Worm (Caenorhabditis elegans) whole organism, young adult: ENCODE measurements around the gene sup-26.

Source experiments
- ceh-40 ChIP-seq: fragments of 200-800 bp; sonication (Bioruptor generic); IDR thresholded peaks from 2 replicates; pipeline ENCODE4 v1.3.6; 2022; ENCODE audit warnings: missing genetic modification characterization, missing compliant biosample characterization
- die-1 ChIP-seq: sonication (generic microtip); optimal IDR thresholded peaks from 2 replicates; lab custom pipeline; 2016; ENCODE audit warnings: missing genotype, mild to moderate bottlenecking, missing genetic modification characterization, missing compliant biosample characterization
- ztf-28 ChIP-seq: fragments of 200-800 bp; sonication (Bioruptor generic); IDR thresholded peaks from 2 replicates; pipeline ENCODE4 v1.3.6; 2022; ENCODE audit warnings: missing genetic modification reagents, missing genetic modification characterization, missing compliant biosample characterization

ce11 chrIII:4276277-4276676, 3.7 kb downstream of the sup-26 start:
- TF ChIP-seq ceh-40 (no peak), ztf-28 (GFP tag; lab: Robert Waterston, UW) (no peak), die-1 (tag; lab: Kevin White, UChicago) (no peak)
